Worm (Caenorhabditis elegans) whole organism, midembryonic: ENCODE measurements around the gene Y60A3A.19.
"Not testable (repeated sequence)": the region's sequence is repeated elsewhere in the genome, so short reads cannot be mapped to it uniquely, and the experiment has no call there.

Experiments
- T22C8.4 ChIP-seq: fragments of 200-800 bp; sonication (Bioruptor generic); IDR thresholded peaks from 2 replicates; pipeline ENCODE4 v1.3.6; 2022; ENCODE audit warnings: missing genetic modification characterization, missing compliant biosample characterization
- cog-1 ChIP-seq: sonication (generic microtip); optimal IDR thresholded peaks from 2 replicates; lab custom pipeline; 2016; ENCODE audit warnings: missing genetic modification characterization, missing compliant biosample characterization
- flt-1 ChIP-seq: fragments of 200-800 bp; sonication (Bioruptor generic); IDR thresholded peaks from 2 replicates; pipeline ENCODE4 v1.3.6; 2022; ENCODE audit warnings: missing genetic modification characterization, missing compliant biosample characterization
- klf-2 ChIP-seq: fragments of 200-800 bp; sonication (Bioruptor generic); conservative IDR thresholded peaks from 2 replicates; pipeline ENCODE4 v1.3.6; 2022; ENCODE audit warnings: missing genetic modification reagents, missing genetic modification characterization, missing compliant biosample characterization
- med-1 ChIP-seq: sonication (generic microtip); optimal IDR thresholded peaks from 2 replicates; lab custom pipeline; 2017; ENCODE audit warnings: missing genetic modification characterization, mild to moderate bottlenecking, missing compliant biosample characterization, antibody characterized with exemption, missing genetic modification reagents; ENCODE audit not compliant: insufficient read depth
- ref-1 ChIP-seq: fragments of 200-800 bp; sonication (Bioruptor generic); conservative IDR thresholded peaks from 2 replicates; pipeline ENCODE4 v1.3.6; 2022; ENCODE audit warnings: missing genetic modification reagents, missing genetic modification characterization, missing compliant biosample characterization
- tab-1 ChIP-seq: fragments of 200-800 bp; sonication (Bioruptor generic); IDR thresholded peaks from 2 replicates; pipeline ENCODE4 v1.3.6; 2022; ENCODE audit warnings: missing genetic modification characterization, missing compliant biosample characterization
- ztf-23 ChIP-seq: fragments of 200-800 bp; sonication (Bioruptor generic); IDR thresholded peaks from 2 replicates; pipeline ENCODE4 v1.3.6; 2022; ENCODE audit warnings: missing genetic modification reagents, missing genetic modification characterization, missing compliant biosample characterization
- ztf-29 ChIP-seq: fragments of 200-800 bp; sonication (Bioruptor generic); IDR thresholded peaks from 2 replicates; pipeline ENCODE4 v1.3.6; 2022; ENCODE audit warnings: missing genetic modification reagents, missing genetic modification characterization, missing compliant biosample characterization

ce11 chrV:19948993-19949392 lies 32.6 kb downstream of the Y60A3A.19 start, which contains the start of gene tmed-4:
- TF ChIP-seq cog-1 (tag; lab: Kevin White, UChicago); ztf-23 (GFP tag; lab: Robert Waterston, UW); tab-1 (GFP tag; lab: Robert Waterston, UW); ref-1 (GFP tag; lab: Robert Waterston, UW); med-1 (GFP tag; lab: Kevin White, UChicago); flt-1 (GFP tag; lab: Robert Waterston, UW); T22C8.4; ztf-29; klf-2 (GFP tag; lab: Robert Waterston, UW): not testable (repeated sequence)
